Worm (Caenorhabditis elegans) whole organism, midembryonic: ENCODE measurements around the gene F18A12.2.

Experiments used
- T22C8.4 ChIP-seq: fragments of 200-800 bp; sonication (Bioruptor generic); IDR thresholded peaks from 2 replicates; pipeline ENCODE4 v1.3.6; 2022; ENCODE audit warnings: missing genetic modification characterization, missing compliant biosample characterization
- cog-1 ChIP-seq: sonication (generic microtip); optimal IDR thresholded peaks from 2 replicates; lab custom pipeline; 2016; ENCODE audit warnings: missing genetic modification characterization, missing compliant biosample characterization
- flt-1 ChIP-seq: fragments of 200-800 bp; sonication (Bioruptor generic); IDR thresholded peaks from 2 replicates; pipeline ENCODE4 v1.3.6; 2022; ENCODE audit warnings: missing genetic modification characterization, missing compliant biosample characterization
- klf-2 ChIP-seq: fragments of 200-800 bp; sonication (Bioruptor generic); conservative IDR thresholded peaks from 2 replicates; pipeline ENCODE4 v1.3.6; 2022; ENCODE audit warnings: missing genetic modification reagents, missing genetic modification characterization, missing compliant biosample characterization
- med-1 ChIP-seq: sonication (generic microtip); optimal IDR thresholded peaks from 2 replicates; lab custom pipeline; 2017; ENCODE audit warnings: missing genetic modification characterization, mild to moderate bottlenecking, missing compliant biosample characterization, antibody characterized with exemption, missing genetic modification reagents; ENCODE audit not compliant: insufficient read depth
- ref-1 ChIP-seq: fragments of 200-800 bp; sonication (Bioruptor generic); conservative IDR thresholded peaks from 2 replicates; pipeline ENCODE4 v1.3.6; 2022; ENCODE audit warnings: missing genetic modification reagents, missing genetic modification characterization, missing compliant biosample characterization
- tab-1 ChIP-seq: fragments of 200-800 bp; sonication (Bioruptor generic); IDR thresholded peaks from 2 replicates; pipeline ENCODE4 v1.3.6; 2022; ENCODE audit warnings: missing genetic modification characterization, missing compliant biosample characterization
- ztf-23 ChIP-seq: fragments of 200-800 bp; sonication (Bioruptor generic); IDR thresholded peaks from 2 replicates; pipeline ENCODE4 v1.3.6; 2022; ENCODE audit warnings: missing genetic modification reagents, missing genetic modification characterization, missing compliant biosample characterization
- ztf-29 ChIP-seq: fragments of 200-800 bp; sonication (Bioruptor generic); IDR thresholded peaks from 2 replicates; pipeline ENCODE4 v1.3.6; 2022; ENCODE audit warnings: missing genetic modification reagents, missing genetic modification characterization, missing compliant biosample characterization

- TF ChIP-seq ztf-29 = no peak
- TF ChIP-seq klf-2 (GFP tag; lab: Robert Waterston, UW) = no peak
- TF ChIP-seq T22C8.4 (GFP tag; lab: Robert Waterston, UW) = no peak
- TF ChIP-seq tab-1 = no peak
- TF ChIP-seq ref-1 = no peak
- TF ChIP-seq flt-1 (GFP tag; lab: Robert Waterston, UW) = no peak
- TF ChIP-seq cog-1 (tag; lab: Kevin White, UChicago) = no peak
- no peak for TF ChIP-seq ztf-23 (GFP tag; lab: Robert Waterston, UW)
- TF ChIP-seq med-1 (GFP tag; lab: Kevin White, UChicago) = no peak
These were observed 27.2 kb upstream of the F18A12.2 start, which contains the start of gene T06D4.6 for ce11 chrII:3387503-3387902.
